Fruit fly (Drosophila melanogaster): Measurements from ENCODE around the gene CG12541.

- no peak for TF ChIP-seq CG8478 (optimal IDR thresholded peaks at IDR 0.05)
- TF ChIP-seq CTCF (optimal IDR thresholded peaks at IDR 0.05): no peak
These were observed 52.3 kb downstream of the CG12541 start, which contains the start of the genes CG3032 and CG4593 for dm6 chrX:7013320-7014214.

Measured in S2 (cell line).